Fruit fly (Drosophila melanogaster): Measurements from ENCODE around the gene flip.

flip gene

dm6 chr3R:4277828-4278227 lies at the start of gene flip:
TSS of gene flip (minus strand) at chr3R:4277928.
- no peak for TF ChIP-seq insv (optimal IDR thresholded peaks at IDR 0.05)
- TF ChIP-seq ttk (optimal IDR thresholded peaks at IDR 0.05): no peak
- TF ChIP-seq psq (optimal IDR thresholded peaks at IDR 0.05): no peak
- TF ChIP-seq Myc (optimal IDR thresholded peaks at IDR 0.05): no peak
- no peak for TF ChIP-seq h (optimal IDR thresholded peaks at IDR 0.05)
- TF ChIP-seq Sin3A (optimal IDR thresholded peaks at IDR 0.05): no peak

- TF ChIP-seq Sin3A (optimal IDR thresholded peaks at IDR 0.05): no peak
- no peak for TF ChIP-seq psq (optimal IDR thresholded peaks at IDR 0.05)
- TF ChIP-seq insv (optimal IDR thresholded peaks at IDR 0.05): no peak
- no peak for TF ChIP-seq h (optimal IDR thresholded peaks at IDR 0.05)
- TF ChIP-seq Myc (optimal IDR thresholded peaks at IDR 0.05): no peak
- TF ChIP-seq ttk (optimal IDR thresholded peaks at IDR 0.05): no peak
Observed at dm6 chr3R:4319507-4320138, 41.9 kb upstream of the flip start, which contains the start of gene CG9795. TSS of gene CG9795 (plus strand) at chr3R:4319683.

dm6 chr3R:4318999-4319398 lies 41.3 kb upstream of the flip start, which contains the start of gene Syt14:
TSS of gene Syt14 (minus strand) at chr3R:4319069.
- TF ChIP-seq insv (optimal IDR thresholded peaks at IDR 0.05) (no peak), Sin3A (optimal IDR thresholded peaks at IDR 0.05) (no peak), Myc (optimal IDR thresholded peaks at IDR 0.05) (no peak)

dm6 chr3R:4318589-4318988 lies 40.9 kb upstream of the flip start:
- TF ChIP-seq insv (optimal IDR thresholded peaks at IDR 0.05): no peak
- TF ChIP-seq ttk (optimal IDR thresholded peaks at IDR 0.05): no peak
- no peak for TF ChIP-seq h (optimal IDR thresholded peaks at IDR 0.05)
- no peak for TF ChIP-seq psq (optimal IDR thresholded peaks at IDR 0.05)
- TF ChIP-seq Sin3A (optimal IDR thresholded peaks at IDR 0.05): no peak

dm6 chr3R:4311067-4311723 lies 33.5 kb upstream of the flip start, which contains the start of gene Suv3:
TSS of gene Suv3 (plus strand) at chr3R:4311555.
- no peak for TF ChIP-seq Myc (optimal IDR thresholded peaks at IDR 0.05)
- TF ChIP-seq insv (optimal IDR thresholded peaks at IDR 0.05): no peak
- no peak for TF ChIP-seq Sin3A (optimal IDR thresholded peaks at IDR 0.05)

dm6 chr3R:4310683-4311066 lies 32.9 kb upstream of the flip start, which contains the start of gene Vps24:
TSS of gene Vps24 (minus strand) at chr3R:4310947.
- TF ChIP-seq h (optimal IDR thresholded peaks at IDR 0.05) (no peak), ttk (optimal IDR thresholded peaks at IDR 0.05) (no peak), insv (optimal IDR thresholded peaks at IDR 0.05) (no peak), Sin3A (optimal IDR thresholded peaks at IDR 0.05) (no peak), Myc (optimal IDR thresholded peaks at IDR 0.05) (no peak), psq (optimal IDR thresholded peaks at IDR 0.05) (no peak)

- TF ChIP-seq Sin3A (optimal IDR thresholded peaks at IDR 0.05): no peak
- no peak for TF ChIP-seq h (optimal IDR thresholded peaks at IDR 0.05)
- no peak for TF ChIP-seq ttk (optimal IDR thresholded peaks at IDR 0.05)
- no peak for TF ChIP-seq Myc (optimal IDR thresholded peaks at IDR 0.05)
- no peak for TF ChIP-seq insv (optimal IDR thresholded peaks at IDR 0.05)
- no peak for TF ChIP-seq psq (optimal IDR thresholded peaks at IDR 0.05)
Observed at dm6 chr3R:4308708-4309107, 31.0 kb upstream of the flip start.

- TF ChIP-seq insv (optimal IDR thresholded peaks at IDR 0.05) (no peak), psq (optimal IDR thresholded peaks at IDR 0.05) (no peak), ttk (optimal IDR thresholded peaks at IDR 0.05) (no peak), h (optimal IDR thresholded peaks at IDR 0.05) (no peak), Myc (optimal IDR thresholded peaks at IDR 0.05) (no peak), Sin3A (optimal IDR thresholded peaks at IDR 0.05) (no peak)
Observed at dm6 chr3R:4307664-4308416, 30.1 kb upstream of the flip start, which contains the start of gene MP1. TSS of gene MP1 (plus strand) at chr3R:4307908.

- TF ChIP-seq h (optimal IDR thresholded peaks at IDR 0.05): no peak
- TF ChIP-seq Myc (optimal IDR thresholded peaks at IDR 0.05): no peak
- no peak for TF ChIP-seq Sin3A (optimal IDR thresholded peaks at IDR 0.05)
Observed at dm6 chr3R:4301485-4301884, 23.8 kb upstream of the flip start.

dm6 chr3R:4294689-4295088 lies 17.0 kb upstream of the flip start, which contains the start of gene Nepl11:
TSS of gene Nepl11 (minus strand) at chr3R:4294840.
- TF ChIP-seq Myc (optimal IDR thresholded peaks at IDR 0.05) (no peak), insv (optimal IDR thresholded peaks at IDR 0.05) (no peak), psq (optimal IDR thresholded peaks at IDR 0.05) (no peak), ttk (optimal IDR thresholded peaks at IDR 0.05) (no peak)

dm6 chr3R:4292185-4292584 lies 14.5 kb upstream of the flip start:
- TF ChIP-seq psq (optimal IDR thresholded peaks at IDR 0.05) (no peak), Myc (optimal IDR thresholded peaks at IDR 0.05) (no peak), h (optimal IDR thresholded peaks at IDR 0.05) (no peak), insv (optimal IDR thresholded peaks at IDR 0.05) (no peak), Sin3A (optimal IDR thresholded peaks at IDR 0.05) (no peak), ttk (optimal IDR thresholded peaks at IDR 0.05) (no peak)

- TF ChIP-seq Myc (optimal IDR thresholded peaks at IDR 0.05): no peak
Observed at dm6 chr3R:4291289-4291688, 13.6 kb upstream of the flip start.

Measured in Kc167 (cell line).